Worm (Caenorhabditis elegans) whole organism, L1 larva: ENCODE measurements around the gene C40H1.9.

Source experiments
- C16A3.4 ChIP-seq: fragments of 150-350 bp; optimal IDR thresholded peaks from 2 replicates; lab custom pipeline; 2014; ENCODE audit warnings: missing biosample characterization, missing genetic modification characterization
- C34B4.2 ChIP-seq: sonication (generic microtip); optimal IDR thresholded peaks from 2 replicates; lab custom pipeline; 2017; ENCODE audit warnings: mild to moderate bottlenecking, missing genetic modification characterization, missing compliant biosample characterization
- F16B12.6 ChIP-seq: fragments of 150-350 bp; optimal IDR thresholded peaks from 2 replicates; lab custom pipeline; 2014; ENCODE audit warnings: missing biosample characterization, missing genetic modification characterization
- aha-1 ChIP-seq: fragments of 150-350 bp; optimal IDR thresholded peaks from 2 replicates; lab custom pipeline; 2014; ENCODE audit warnings: missing biosample characterization, missing genetic modification characterization
- alr-1 ChIP-seq: fragments of 200-800 bp; sonication (Bioruptor generic); optimal IDR thresholded peaks from 2 replicates; lab custom pipeline; 2018; ENCODE audit warnings: borderline replicate concordance, mild to moderate bottlenecking, missing genetic modification characterization, missing compliant biosample characterization
- aly-2 ChIP-seq: fragments of 150-350 bp; optimal IDR thresholded peaks from 2 replicates; lab custom pipeline; 2014; ENCODE audit warnings: missing biosample characterization, missing genetic modification characterization
- blmp-1 ChIP-seq: fragments of 150-350 bp; optimal IDR thresholded peaks from 2 replicates; lab custom pipeline; 2014; ENCODE audit warnings: missing biosample characterization, missing genetic modification characterization
- ceh-63 ChIP-seq: fragments of 200-800 bp; sonication (Bioruptor generic); optimal IDR thresholded peaks from 2 replicates; lab custom pipeline; 2018; ENCODE audit warnings: mild to moderate bottlenecking, missing genetic modification characterization, missing compliant biosample characterization
- ces-1 ChIP-seq: fragments of 150-350 bp; optimal IDR thresholded peaks from 2 replicates; lab custom pipeline; 2014; ENCODE audit warnings: missing biosample characterization, missing genetic modification reagents, missing genetic modification characterization
- dpl-1 ChIP-seq, 3 experiments: fragments of 150-350 bp in 2 of 3; sonication (generic microtip) in 1 of 3; optimal IDR thresholded peaks; 2 replicates each; lab custom pipeline; 2014 to 2017; ENCODE audit warnings: missing biosample characterization in 3 of 3, missing genetic modification characterization in 3 of 3, missing genetic modification reagents in 3 of 3
- efl-1 ChIP-seq, 4 experiments: fragments of 150-350 bp; optimal IDR thresholded peaks in 3 of 4; peaks in 1 of 4; 1 replicate in 1 of 4; 2 replicates in 3 of 4; lab custom pipeline; 2014; ENCODE audit warnings: missing biosample characterization in 2 of 4, missing genetic modification characterization in 2 of 4, missing genetic modification reagents in 2 of 4
- efl-3 ChIP-seq: fragments of 200-800 bp; sonication (Bioruptor generic); optimal IDR thresholded peaks from 2 replicates; lab custom pipeline; 2018; ENCODE audit warnings: mild to moderate bottlenecking, missing genetic modification characterization, missing compliant biosample characterization
- egl-13 ChIP-seq: sonication (generic microtip); optimal IDR thresholded peaks from 2 replicates; lab custom pipeline; 2016; ENCODE audit warnings: missing genotype, missing genetic modification reagents, missing genetic modification characterization, missing compliant biosample characterization
- fkh-4 ChIP-seq: sonication (generic microtip); optimal IDR thresholded peaks from 2 replicates; lab custom pipeline; 2016; ENCODE audit warnings: missing compliant biosample characterization, missing genetic modification characterization, borderline replicate concordance
- grh-1 ChIP-seq: fragments of 200-800 bp; sonication (Bioruptor generic); IDR thresholded peaks from 2 replicates; pipeline ENCODE4 v1.3.6; 2022; ENCODE audit warnings: missing genetic modification reagents, missing genetic modification characterization, missing compliant biosample characterization
- irx-1 ChIP-seq: sonication (generic microtip); optimal IDR thresholded peaks from 2 replicates; lab custom pipeline; 2016; ENCODE audit warnings: missing genetic modification characterization, missing compliant biosample characterization
- isw-1 ChIP-seq: fragments of 200-800 bp; sonication (Bioruptor generic); IDR thresholded peaks from 2 replicates; pipeline ENCODE4 v1.3.6; 2022; ENCODE audit warnings: missing genetic modification characterization, missing compliant biosample characterization
- lin-14 ChIP-seq: fragments of 200-800 bp; sonication (Bioruptor generic); optimal IDR thresholded peaks from 2 replicates; lab custom pipeline; 2018; ENCODE audit warnings: mild to moderate bottlenecking, missing genetic modification characterization, moderate library complexity, missing compliant biosample characterization
- lin-15B ChIP-seq: fragments of 150-350 bp; sonication (generic microtip); optimal IDR thresholded peaks from 3 replicates; lab custom pipeline; 2014; ENCODE audit warnings: missing biosample characterization, missing genetic modification characterization
- lin-35 ChIP-seq, 2 experiments: fragments of 150-350 bp; optimal IDR thresholded peaks; 2 replicates each; lab custom pipeline; 2014; ENCODE audit warnings: missing biosample characterization in 2 of 2, missing genetic modification characterization in 2 of 2, missing genetic modification reagents in 2 of 2
- lin-39 ChIP-seq: fragments of 150-350 bp; optimal IDR thresholded peaks from 2 replicates; lab custom pipeline; 2014; ENCODE audit warnings: missing biosample characterization, missing genetic modification reagents, missing genetic modification characterization
- lir-3 ChIP-seq: sonication (generic microtip); optimal IDR thresholded peaks from 2 replicates; lab custom pipeline; 2016; ENCODE audit warnings: mild to moderate bottlenecking, missing genetic modification characterization, moderate library complexity, missing compliant biosample characterization; ENCODE audit not compliant: poor library complexity
- mdl-1 ChIP-seq, 2 experiments: fragments of 150-350 bp; optimal IDR thresholded peaks; 2 replicates each; lab custom pipeline; 2014 to 2017; ENCODE audit warnings: missing biosample characterization in 2 of 2, missing genetic modification characterization in 2 of 2, inconsistent platforms in 1 of 2
- mef-2 ChIP-seq: fragments of 150-350 bp; optimal IDR thresholded peaks from 2 replicates; lab custom pipeline; 2014; ENCODE audit warnings: missing biosample characterization, missing genetic modification characterization
- mep-1 ChIP-seq: fragments of 150-350 bp; optimal IDR thresholded peaks from 2 replicates; lab custom pipeline; 2014; ENCODE audit warnings: missing biosample characterization, missing genetic modification characterization
- nhr-19 ChIP-seq: fragments of 200-800 bp; sonication (Bioruptor generic); conservative IDR thresholded peaks from 2 replicates; pipeline ENCODE4 v1.3.6; 2022; ENCODE audit warnings: missing genetic modification characterization, missing compliant biosample characterization
- nhr-71 ChIP-seq: sonication (generic microtip); optimal IDR thresholded peaks from 2 replicates; lab custom pipeline; 2016; ENCODE audit warnings: mild to moderate bottlenecking, missing genetic modification characterization, moderate library complexity, missing compliant biosample characterization
- nhr-76 ChIP-seq: sonication (generic microtip); optimal IDR thresholded peaks from 2 replicates; lab custom pipeline; 2017; ENCODE audit warnings: missing biosample characterization, missing genetic modification characterization
- nhr-77 ChIP-seq: fragments of 150-350 bp; optimal IDR thresholded peaks from 2 replicates; lab custom pipeline; 2014; ENCODE audit warnings: missing biosample characterization, missing genetic modification characterization
- nhr-84 ChIP-seq: sonication (generic microtip); optimal IDR thresholded peaks from 2 replicates; lab custom pipeline; 2017; ENCODE audit warnings: missing biosample characterization, missing genetic modification characterization
- nhr-90 ChIP-seq: sonication (generic microtip); optimal IDR thresholded peaks from 2 replicates; lab custom pipeline; 2016; ENCODE audit warnings: mild to moderate bottlenecking, missing genetic modification characterization, missing compliant biosample characterization; ENCODE audit not compliant: poor library complexity
- pax-3 ChIP-seq: fragments of 200-800 bp; sonication (Bioruptor generic); optimal IDR thresholded peaks from 2 replicates; lab custom pipeline; 2018; ENCODE audit warnings: mild to moderate bottlenecking, missing genetic modification characterization, moderate library complexity, missing compliant biosample characterization
- rnt-1 ChIP-seq: sonication (generic microtip); optimal IDR thresholded peaks from 2 replicates; lab custom pipeline; 2016; ENCODE audit warnings: mild to moderate bottlenecking, missing genetic modification characterization, moderate library complexity, missing compliant biosample characterization
- snu-23 ChIP-seq: sonication (generic microtip); optimal IDR thresholded peaks from 2 replicates; lab custom pipeline; 2016; ENCODE audit warnings: missing genetic modification characterization, missing compliant biosample characterization
- sptf-1 ChIP-seq: fragments of 150-350 bp; optimal IDR thresholded peaks from 2 replicates; lab custom pipeline; 2014; ENCODE audit warnings: missing biosample characterization, missing genetic modification characterization
- tbx-2 ChIP-seq: sonication (generic microtip); optimal IDR thresholded peaks from 2 replicates; lab custom pipeline; 2016; ENCODE audit warnings: missing genetic modification characterization, missing compliant biosample characterization
- tlp-1 ChIP-seq: fragments of 150-350 bp; optimal IDR thresholded peaks from 2 replicates; lab custom pipeline; 2014; ENCODE audit warnings: missing biosample characterization, missing genetic modification characterization
- unc-130 ChIP-seq: fragments of 150-350 bp; optimal IDR thresholded peaks from 2 replicates; lab custom pipeline; 2017; ENCODE audit warnings: missing biosample characterization, missing genetic modification characterization, inconsistent platforms
- unc-30 ChIP-seq: sonication (generic microtip); optimal IDR thresholded peaks from 2 replicates; lab custom pipeline; 2017; ENCODE audit warnings: missing biosample characterization, missing genetic modification characterization
- unc-62 ChIP-seq: fragments of 150-350 bp; optimal IDR thresholded peaks from 2 replicates; lab custom pipeline; 2014; ENCODE audit warnings: missing biosample characterization, missing genetic modification reagents, missing genetic modification characterization
- unc-86 ChIP-seq: sonication (generic microtip); optimal IDR thresholded peaks from 2 replicates; lab custom pipeline; 2016; ENCODE audit warnings: missing genetic modification characterization, missing compliant biosample characterization
- unc-98 ChIP-seq: fragments of 200-800 bp; sonication (Bioruptor generic); IDR thresholded peaks from 2 replicates; pipeline ENCODE4 v1.3.6; 2022; ENCODE audit warnings: missing genetic modification characterization, missing compliant biosample characterization
- vab-15 ChIP-seq: sonication (generic microtip); optimal IDR thresholded peaks from 2 replicates; lab custom pipeline; 2017; ENCODE audit warnings: missing genotype, mild to moderate bottlenecking, missing genetic modification characterization, missing compliant biosample characterization
- ztf-11 ChIP-seq, 2 experiments: sonication (generic microtip); optimal IDR thresholded peaks; 2 replicates each; lab custom pipeline; 2016 to 2017; ENCODE audit warnings: missing genetic modification characterization in 2 of 2, missing biosample characterization in 1 of 2, missing compliant biosample characterization in 1 of 2

The C40H1.9 gene

ce11 chrIII:9353814-9354213, 34.1 kb downstream of the C40H1.9 start:
- no peak for TF ChIP-seq nhr-76 (tag; lab: Kevin White, UChicago)
- TF ChIP-seq mep-1, result no peak
- peak; percentile 22 to 24 for TF ChIP-seq efl-1 (optimal IDR thresholded peaks at IDR 0.05; lab: Kevin White, UChicago)
- TF ChIP-seq efl-1 (GFP tag; optimal IDR thresholded peaks at IDR 0.05 in 1 of 2; lab: Kevin White, UChicago), result peak; percentile 16 to 23
- TF ChIP-seq lin-35 (GFP tag; optimal IDR thresholded peaks at IDR 0.05; lab: Kevin White, UChicago), result peak in 1 of 2 experiments; percentile 18
- no peak for TF ChIP-seq ceh-63 (GFP tag; lab: Kevin White, UChicago)
- no peak for TF ChIP-seq lin-15B
- TF ChIP-seq vab-15, result no peak
- no peak for TF ChIP-seq C34B4.2 (tag; lab: Kevin White, UChicago)
- TF ChIP-seq lin-14 (GFP tag; lab: Kevin White, UChicago), result peak; percentile 64
- no peak for TF ChIP-seq unc-30 (tag; lab: Kevin White, UChicago)
- TF ChIP-seq nhr-84 (tag; lab: Kevin White, UChicago), result no peak
- TF ChIP-seq mdl-1 (tag; optimal IDR thresholded peaks at IDR 0.05; lab: Kevin White, UChicago), result peak in 1 of 2 experiments; percentile 27
- no peak for TF ChIP-seq isw-1
- 0 out of 2 replicates have a peak, but pooled peaks have one; percentile 12 for TF ChIP-seq nhr-19
- peak; percentile 43 for TF ChIP-seq unc-130 (tag; lab: Kevin White, UChicago)
- TF ChIP-seq dpl-1 (GFP tag; optimal IDR thresholded peaks at IDR 0.05; lab: Kevin White, UChicago), result peak in 1 of 3 experiments; percentile 6
- no peak for TF ChIP-seq tlp-1 (tag; lab: Kevin White, UChicago)
- TF ChIP-seq nhr-71, result peak; percentile 51
- TF ChIP-seq mef-2, result no peak
- TF ChIP-seq efl-3, result no peak
- TF ChIP-seq snu-23 (GFP tag; lab: Kevin White, UChicago), result no peak
- TF ChIP-seq rnt-1 (tag; lab: Kevin White, UChicago), result peak; percentile 60
- TF ChIP-seq tbx-2 (tag; lab: Kevin White, UChicago), result peak; percentile 31
- no peak for TF ChIP-seq lir-3 (tag; lab: Kevin White, UChicago)
- no peak for TF ChIP-seq ztf-11 (tag; optimal IDR thresholded peaks at IDR 0.05; lab: Kevin White, UChicago)

DNA sequence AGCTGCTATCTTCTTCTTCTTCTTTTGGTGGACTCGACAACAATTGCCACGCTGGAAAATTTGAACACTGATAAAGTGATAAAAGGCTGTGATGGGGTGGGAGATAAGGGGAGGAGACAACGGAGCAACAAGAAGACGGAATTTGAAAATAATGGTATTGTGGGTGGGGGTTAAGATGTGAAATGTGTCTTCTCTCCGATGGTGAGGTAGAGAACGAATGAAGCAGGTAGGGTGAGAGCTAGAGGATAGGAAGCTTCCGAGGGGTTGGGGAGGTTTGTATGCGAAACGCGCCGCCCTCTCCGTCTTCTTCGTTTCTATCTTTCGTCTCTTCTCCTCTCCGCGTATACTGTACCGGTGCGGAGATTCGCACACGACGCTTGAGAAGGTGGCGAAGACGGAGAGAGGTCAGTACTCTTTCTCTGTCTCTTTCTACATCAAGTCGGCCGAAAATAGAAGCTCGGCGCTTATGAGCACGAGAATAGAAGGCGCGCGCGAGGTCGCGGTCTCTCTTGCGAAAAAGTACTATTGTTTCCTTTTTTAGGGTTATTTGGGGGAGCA, 35.8 kb downstream of the C40H1.9 start, which contains the start of gene chtb-1:
TSS of gene chtb-1 (minus strand) at position 51 of the 558 bp plus-strand sequence.
- no peak for TF ChIP-seq aha-1 (tag; lab: Kevin White, UChicago)
- no peak for TF ChIP-seq C16A3.4 (tag; lab: Kevin White, UChicago)
- no peak for TF ChIP-seq irx-1 (tag; lab: Kevin White, UChicago)
- TF ChIP-seq unc-86 (tag; lab: Kevin White, UChicago), result no peak
- TF ChIP-seq blmp-1 (tag; lab: Kevin White, UChicago), result no peak
- no peak for TF ChIP-seq nhr-77 (tag; lab: Kevin White, UChicago)
- no peak for TF ChIP-seq egl-13 (tag; lab: Kevin White, UChicago)
- TF ChIP-seq unc-98 (GFP tag; lab: Robert Waterston, UW), result no peak
- no peak for TF ChIP-seq lin-39

DNA sequence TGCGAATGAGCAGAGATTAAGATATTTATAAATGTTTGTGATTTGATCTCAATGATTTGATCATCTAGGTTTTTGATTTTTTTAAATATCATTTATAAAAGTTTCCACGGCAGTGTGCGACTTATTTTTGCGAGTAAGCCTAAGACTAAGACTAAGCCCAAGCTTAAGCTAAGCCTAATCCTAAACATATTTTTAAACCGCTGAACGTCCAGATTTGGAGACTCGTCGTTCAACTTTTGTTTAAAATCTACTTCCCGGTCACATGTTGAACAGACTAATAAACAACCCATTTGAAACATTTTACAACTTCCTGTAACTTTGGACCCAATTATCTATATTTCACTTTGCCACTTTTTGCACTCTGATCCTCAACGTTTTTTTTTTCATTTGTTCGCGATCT, 39.3 kb downstream of the C40H1.9 start, which contains the start of gene K04H4.5:
TSS of gene K04H4.5 (plus strand) at position 301 of the 400 bp plus-strand sequence.
- no peak for TF ChIP-seq fkh-4
- no peak for TF ChIP-seq nhr-71
- TF ChIP-seq lin-35 (GFP tag; optimal IDR thresholded peaks at IDR 0.05; lab: Kevin White, UChicago), result no peak
- TF ChIP-seq grh-1 (GFP tag; lab: Robert Waterston, UW), result no peak
- TF ChIP-seq sptf-1 (tag; lab: Kevin White, UChicago), result no peak
- no peak for TF ChIP-seq alr-1 (tag; lab: Kevin White, UChicago)
- TF ChIP-seq pax-3, result no peak
- no peak for TF ChIP-seq F16B12.6 (tag; lab: Kevin White, UChicago)
- TF ChIP-seq aly-2 (tag; lab: Kevin White, UChicago), result no peak
- no peak for TF ChIP-seq unc-62 (GFP tag; lab: Kevin White, UChicago)
- no peak for TF ChIP-seq tbx-2 (tag; lab: Kevin White, UChicago)
- no peak for TF ChIP-seq tlp-1 (tag; lab: Kevin White, UChicago)
- TF ChIP-seq mep-1, result no peak
- TF ChIP-seq ztf-11 (tag; optimal IDR thresholded peaks at IDR 0.05; lab: Kevin White, UChicago), result no peak
- no peak for TF ChIP-seq ces-1 (GFP tag; lab: Kevin White, UChicago)
- TF ChIP-seq nhr-76 (tag; lab: Kevin White, UChicago), result no peak
- TF ChIP-seq nhr-90 (tag; lab: Kevin White, UChicago), result no peak
